Fruit fly (Drosophila melanogaster) whole organism, adult: ENCODE data around the gene NimC1.
A peak's percentile ranks its signal among the peaks of the same experiment; 100 is the strongest.

Source experiments
- CG11617 ChIP-seq: fragments of 200-800 bp; sonication (Bioruptor generic); optimal IDR thresholded peaks from 2 replicates; lab custom pipeline; 2017; ENCODE audit warnings: mild to moderate bottlenecking, missing biosample characterization, missing genetic modification reagents, missing genetic modification characterization
- CG12768 ChIP-seq: fragments of 200-800 bp; sonication (Bioruptor generic); optimal IDR thresholded peaks from 2 replicates; lab custom pipeline; 2017; ENCODE audit warnings: missing biosample characterization, missing genetic modification characterization, mild to moderate bottlenecking, moderate library complexity, missing genetic modification reagents
- CG14711 ChIP-seq: fragments of 200-800 bp; sonication (Bioruptor generic); optimal IDR thresholded peaks from 2 replicates; lab custom pipeline; 2018; ENCODE audit warnings: missing biosample characterization, mild to moderate bottlenecking, missing genetic modification characterization, moderate library complexity
- CG1620 ChIP-seq: fragments of 200-800 bp; sonication (Bioruptor generic); optimal IDR thresholded peaks from 2 replicates; lab custom pipeline; 2016; ENCODE audit warnings: missing biosample characterization, missing genetic modification characterization
- CG33017 ChIP-seq: fragments of 200-800 bp; sonication (Bioruptor generic); optimal IDR thresholded peaks from 2 replicates; lab custom pipeline; 2018; ENCODE audit warnings: missing biosample characterization, mild to moderate bottlenecking, missing genetic modification characterization, moderate library complexity
- CG5204 ChIP-seq: fragments of 200-800 bp; sonication (Bioruptor generic); optimal IDR thresholded peaks from 2 replicates; lab custom pipeline; 2016; ENCODE audit warnings: missing biosample characterization, missing genetic modification characterization
- CG7045 ChIP-seq: fragments of 200-800 bp; sonication (Bioruptor generic); optimal IDR thresholded peaks from 2 replicates; lab custom pipeline; 2017; ENCODE audit warnings: missing biosample characterization, mild to moderate bottlenecking, missing genetic modification characterization
- CG7101 ChIP-seq: fragments of 200-800 bp; sonication (Bioruptor generic); optimal IDR thresholded peaks from 2 replicates; lab custom pipeline; 2018; ENCODE audit warnings: missing biosample characterization, mild to moderate bottlenecking, missing genetic modification characterization, moderate library complexity
- Clk ChIP-seq: fragments of 200-800 bp; sonication (Bioruptor generic); optimal IDR thresholded peaks from 2 replicates; lab custom pipeline; 2017; ENCODE audit warnings: missing biosample characterization, missing genetic modification characterization
- Crg-1 ChIP-seq: fragments of 200-800 bp; sonication (Bioruptor generic); optimal IDR thresholded peaks from 2 replicates; lab custom pipeline; 2016; ENCODE audit warnings: missing biosample characterization, missing genetic modification characterization
- Hr96 ChIP-seq: fragments of 200-800 bp; sonication (Bioruptor generic); optimal IDR thresholded peaks from 2 replicates; lab custom pipeline; 2016; ENCODE audit warnings: missing biosample characterization, missing genetic modification characterization
- Mnt ChIP-seq: fragments of 200-800 bp; sonication (Bioruptor generic); optimal IDR thresholded peaks from 2 replicates; lab custom pipeline; 2016; ENCODE audit warnings: missing biosample characterization, mild to moderate bottlenecking, missing genetic modification characterization
- bab1 ChIP-seq: fragments of 200-800 bp; sonication (Bioruptor generic); optimal IDR thresholded peaks from 3 replicates; lab custom pipeline; 2019; ENCODE audit warnings: missing biosample characterization, mild to moderate bottlenecking, missing genetic modification characterization, moderate library complexity
- cic ChIP-seq: fragments of 200-800 bp; sonication (Bioruptor generic); optimal IDR thresholded peaks from 2 replicates; lab custom pipeline; 2017; ENCODE audit warnings: missing biosample characterization, mild to moderate bottlenecking, missing genetic modification characterization, moderate library complexity
- cnc ChIP-seq, 2 experiments: fragments of >200 bp; optimal IDR thresholded peaks; 2 replicates each; lab custom pipeline; 2017
- kay ChIP-seq: fragments of 200-800 bp; sonication (Bioruptor generic); peaks from one replicate; lab custom pipeline; 2016; ENCODE audit warnings: missing biosample characterization, missing genetic modification characterization, borderline replicate concordance
- ovo ChIP-seq: fragments of 200-800 bp; sonication (Bioruptor generic); optimal IDR thresholded peaks from 2 replicates; lab custom pipeline; 2016; ENCODE audit warnings: missing biosample characterization, missing genetic modification characterization
- pad ChIP-seq: fragments of 200-800 bp; sonication (Bioruptor generic); optimal IDR thresholded peaks from 3 replicates; lab custom pipeline; 2017; ENCODE audit warnings: missing biosample characterization, missing genetic modification characterization, mild to moderate bottlenecking, moderate library complexity, missing genetic modification reagents
- tj ChIP-seq: fragments of 200-800 bp; sonication (Bioruptor generic); optimal IDR thresholded peaks from 3 replicates; lab custom pipeline; 2017; ENCODE audit warnings: missing biosample characterization, mild to moderate bottlenecking, missing genetic modification characterization, moderate library complexity
- toe ChIP-seq: fragments of 200-800 bp; sonication (Bioruptor generic); optimal IDR thresholded peaks from 2 replicates; lab custom pipeline; 2016; ENCODE audit warnings: missing biosample characterization, missing genetic modification characterization

The NimC1 gene

dm6 chr2L:13976669-13977068 is at the start of gene NimC1:
TSS of gene NimC1 (minus strand) at chr2L:13976769.
- no peak for TF ChIP-seq Hr96
- no peak for TF ChIP-seq ovo (GFP tag; lab: Kevin White, UChicago)
- no peak for TF ChIP-seq CG5204 (GFP tag; lab: Kevin White, UChicago)

DNA sequence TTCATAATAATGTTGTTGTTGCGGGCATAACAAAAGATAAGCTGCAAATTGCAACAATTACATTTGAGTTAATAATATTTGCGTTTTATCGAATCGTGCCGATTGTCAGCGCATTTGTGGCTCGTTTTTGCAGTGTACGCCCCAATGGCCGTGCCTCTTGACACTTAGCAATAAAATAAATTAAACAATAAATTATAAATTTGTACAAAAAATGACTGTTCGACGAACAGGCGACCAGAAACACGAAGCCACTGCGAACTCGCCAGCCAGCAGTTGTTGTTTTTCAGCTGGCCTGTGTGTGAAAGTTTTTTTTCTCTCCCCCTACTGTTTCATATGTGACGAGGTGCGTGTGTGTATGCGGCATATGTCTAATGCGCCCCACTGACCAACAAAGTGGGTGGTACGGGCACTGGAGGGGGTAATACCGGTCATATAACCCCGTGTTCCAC is 48.9 kb upstream of the NimC1 start:
- TF ChIP-seq Hr96 = no peak
- TF ChIP-seq CG14711 (tag; lab: Kevin White, UChicago) = no peak

- TF ChIP-seq cic (GFP tag; lab: Kevin White, UChicago) (no peak), CG14711 (tag; lab: Kevin White, UChicago) (no peak), Hr96 (no peak), tj (no peak), CG5204 (GFP tag; lab: Kevin White, UChicago) (no peak), CG11617 (GFP tag; lab: Kevin White, UChicago) (no peak), ovo (GFP tag; lab: Kevin White, UChicago) (no peak), CG1620 (GFP tag; lab: Kevin White, UChicago) (no peak), pad (GFP tag; lab: Kevin White, UChicago) (no peak), Crg-1 (GFP tag; lab: Kevin White, UChicago) (no peak), kay (GFP tag; lab: Kevin White, UChicago) (no peak), CG7045 (no peak)
These were observed 48.2 kb upstream of the NimC1 start for dm6 chr2L:14024746-14025105.

- TF ChIP-seq pad (GFP tag; lab: Kevin White, UChicago) = peak; percentile 89
- TF ChIP-seq CG5204 (GFP tag; lab: Kevin White, UChicago) = peak; percentile 91
- peak; percentile 76 for TF ChIP-seq Mnt (GFP tag; lab: Kevin White, UChicago)
- TF ChIP-seq bab1 (GFP tag; lab: Kevin White, UChicago) = no peak
- no peak for TF ChIP-seq cnc (optimal IDR thresholded peaks at IDR 0.05; lab: Kevin White, UChicago)
- TF ChIP-seq cic (GFP tag; lab: Kevin White, UChicago) = peak; percentile 96
- TF ChIP-seq ovo (GFP tag; lab: Kevin White, UChicago) = peak; percentile 97
- TF ChIP-seq Clk = peak; percentile 91
- peak; percentile 83 for TF ChIP-seq CG33017 (tag; lab: Kevin White, UChicago)
- peak; percentile 86 for TF ChIP-seq CG14711 (tag; lab: Kevin White, UChicago)
- peak; percentile 98 for TF ChIP-seq kay (GFP tag; lab: Kevin White, UChicago)
- TF ChIP-seq CG1620 (GFP tag; lab: Kevin White, UChicago) = peak; percentile 90
- peak; percentile 95 for TF ChIP-seq CG12768
- peak; percentile 82 for TF ChIP-seq CG11617 (GFP tag; lab: Kevin White, UChicago)
- TF ChIP-seq toe (GFP tag; lab: Kevin White, UChicago) = peak; percentile 85
- TF ChIP-seq tj = peak; percentile 62
- peak; percentile 94 for TF ChIP-seq CG7101 (tag; lab: Kevin White, UChicago)
- peak; percentile 97 for TF ChIP-seq CG7045
- peak; percentile 94 for TF ChIP-seq Hr96
- peak; percentile 98 for TF ChIP-seq Crg-1 (GFP tag; lab: Kevin White, UChicago)
These were observed 47.6 kb upstream of the NimC1 start for dm6 chr2L:14024051-14024745.

dm6 chr2L:14023136-14024050 is 46.8 kb upstream of the NimC1 start:
- TF ChIP-seq CG1620 (GFP tag; lab: Kevin White, UChicago) = no peak
- no peak for TF ChIP-seq CG33017 (tag; lab: Kevin White, UChicago)
- TF ChIP-seq CG7045 = no peak
- no peak for TF ChIP-seq cic (GFP tag; lab: Kevin White, UChicago)
- peak; percentile 2 for TF ChIP-seq kay (GFP tag; lab: Kevin White, UChicago)
- TF ChIP-seq Hr96 = no peak
- TF ChIP-seq CG11617 (GFP tag; lab: Kevin White, UChicago) = no peak
- TF ChIP-seq Clk = no peak
- no peak for TF ChIP-seq CG7101 (tag; lab: Kevin White, UChicago)
- TF ChIP-seq CG12768 = no peak
- TF ChIP-seq toe (GFP tag; lab: Kevin White, UChicago) = no peak
- TF ChIP-seq ovo (GFP tag; lab: Kevin White, UChicago) = no peak
- no peak for TF ChIP-seq CG5204 (GFP tag; lab: Kevin White, UChicago)
- TF ChIP-seq tj = no peak
- TF ChIP-seq cnc (optimal IDR thresholded peaks at IDR 0.05; lab: Kevin White, UChicago) = peak in 1 of 2 experiments; percentile 30
- TF ChIP-seq Crg-1 (GFP tag; lab: Kevin White, UChicago) = no peak
- TF ChIP-seq Mnt (GFP tag; lab: Kevin White, UChicago) = no peak

- TF ChIP-seq Hr96 = peak; percentile 29
- TF ChIP-seq CG7101 (tag; lab: Kevin White, UChicago) = peak; percentile 92
- TF ChIP-seq cic (GFP tag; lab: Kevin White, UChicago) = peak; percentile 28
- TF ChIP-seq Clk = peak; percentile 32
- TF ChIP-seq kay (GFP tag; lab: Kevin White, UChicago) = peak; percentile 67
- TF ChIP-seq bab1 (GFP tag; lab: Kevin White, UChicago) = peak; percentile 77
- TF ChIP-seq CG11617 (GFP tag; lab: Kevin White, UChicago) = peak; percentile 81
- TF ChIP-seq Crg-1 (GFP tag; lab: Kevin White, UChicago) = no peak
- peak; percentile 20 for TF ChIP-seq toe (GFP tag; lab: Kevin White, UChicago)
- peak; percentile 88 for TF ChIP-seq CG14711 (tag; lab: Kevin White, UChicago)
- TF ChIP-seq Mnt (GFP tag; lab: Kevin White, UChicago) = peak; percentile 38
- TF ChIP-seq cnc (optimal IDR thresholded peaks at IDR 0.05; lab: Kevin White, UChicago) = no peak
- peak; percentile 64 for TF ChIP-seq CG5204 (GFP tag; lab: Kevin White, UChicago)
- TF ChIP-seq tj = peak; percentile 85
- peak; percentile 94 for TF ChIP-seq CG7045
- TF ChIP-seq CG12768 = peak; percentile 71
- TF ChIP-seq ovo (GFP tag; lab: Kevin White, UChicago) = no peak
- peak; percentile 93 for TF ChIP-seq CG33017 (tag; lab: Kevin White, UChicago)
- TF ChIP-seq pad (GFP tag; lab: Kevin White, UChicago) = peak; percentile 57
- peak; percentile 20 for TF ChIP-seq CG1620 (GFP tag; lab: Kevin White, UChicago)
These were observed 45.7 kb upstream of the NimC1 start for dm6 chr2L:14022130-14022735.
